Worm (Caenorhabditis elegans): ENCODE results near the gene T04F8.8.

The T04F8.8 gene

DNA sequence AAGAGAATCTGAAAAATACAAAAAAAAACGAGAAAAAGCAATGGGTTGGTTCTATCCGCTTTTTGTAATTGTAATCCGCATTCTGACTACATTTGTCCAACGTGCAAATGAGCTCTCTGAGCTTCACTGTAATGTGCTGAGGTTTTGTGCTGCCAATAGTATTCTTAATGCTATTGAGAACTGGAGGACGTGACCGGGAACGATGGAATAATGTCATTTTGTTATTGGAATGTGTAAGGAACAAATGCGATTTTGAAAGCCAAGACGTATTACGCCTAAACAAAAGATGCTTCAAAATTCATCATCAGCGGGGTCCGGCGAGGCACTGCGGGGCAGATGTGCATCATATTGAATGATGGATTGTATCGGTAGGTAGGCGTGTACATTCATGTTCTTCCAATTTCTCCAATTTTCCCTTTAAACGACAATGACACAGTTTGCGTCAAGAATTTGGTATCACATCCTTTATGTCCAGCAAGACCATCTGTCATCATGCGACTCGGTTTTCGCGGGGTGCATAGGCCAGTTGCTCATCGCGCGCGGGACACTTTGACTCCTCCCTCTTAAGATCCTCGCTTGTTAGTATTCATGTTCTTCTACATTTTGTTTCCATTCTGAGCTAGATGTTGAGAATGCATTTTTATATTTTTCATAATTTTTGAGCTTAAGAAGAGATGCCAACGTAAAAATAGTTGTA lies 25.9 kb downstream of the T04F8.8 start:
- no peak for TF ChIP-seq lin-13 (tag; optimal IDR thresholded peaks at IDR 0.05)
- no peak for TF ChIP-seq ham-2 (GFP tag; optimal IDR thresholded peaks at IDR 0.05)
- peak; percentile 65 for TF ChIP-seq ces-1 (GFP tag; optimal IDR thresholded peaks at IDR 0.05)
- peak; percentile 85 for TF ChIP-seq lin-32 (GFP tag; optimal IDR thresholded peaks at IDR 0.05)
- TF ChIP-seq cnd-1 (tag; optimal IDR thresholded peaks at IDR 0.05) = peak; percentile 82

DNA sequence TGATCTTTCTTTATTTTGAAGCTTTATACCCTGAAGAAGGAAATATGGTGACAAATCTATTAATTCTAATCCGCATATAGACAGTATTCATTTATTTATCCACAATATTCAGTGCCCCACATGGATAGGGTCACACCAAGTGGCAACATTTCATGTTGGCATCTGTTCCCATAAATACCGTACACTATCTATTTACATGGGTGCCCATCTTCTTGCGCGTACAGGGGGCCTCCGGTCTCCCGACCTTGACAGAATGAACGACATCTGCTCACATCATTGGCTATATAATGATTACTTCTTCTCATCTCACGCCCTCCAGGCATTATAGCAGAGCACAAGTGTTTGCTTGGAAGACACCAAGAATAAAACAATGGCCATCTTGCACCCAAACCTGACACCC lies 28.3 kb downstream of the T04F8.8 start:
- no peak for TF ChIP-seq ces-1 (GFP tag; optimal IDR thresholded peaks at IDR 0.05)
- TF ChIP-seq zip-8 (tag; optimal IDR thresholded peaks at IDR 0.05) = no peak
- TF ChIP-seq mls-2 (tag; optimal IDR thresholded peaks at IDR 0.05) = no peak
- peak; percentile 73 for TF ChIP-seq cnd-1 (tag; optimal IDR thresholded peaks at IDR 0.05)
- no peak for TF ChIP-seq drap-1 (GFP tag; optimal IDR thresholded peaks at IDR 0.05)
- no peak for TF ChIP-seq mab-5 (tag; optimal IDR thresholded peaks at IDR 0.05)
- no peak for TF ChIP-seq ham-2 (GFP tag; optimal IDR thresholded peaks at IDR 0.05)
- TF ChIP-seq sem-2 (GFP tag; optimal IDR thresholded peaks at IDR 0.05) = no peak
- peak; percentile 49 for TF ChIP-seq nhr-2 (tag; optimal IDR thresholded peaks at IDR 0.05)
- no peak for TF ChIP-seq mep-1 (tag; optimal IDR thresholded peaks at IDR 0.05)

DNA sequence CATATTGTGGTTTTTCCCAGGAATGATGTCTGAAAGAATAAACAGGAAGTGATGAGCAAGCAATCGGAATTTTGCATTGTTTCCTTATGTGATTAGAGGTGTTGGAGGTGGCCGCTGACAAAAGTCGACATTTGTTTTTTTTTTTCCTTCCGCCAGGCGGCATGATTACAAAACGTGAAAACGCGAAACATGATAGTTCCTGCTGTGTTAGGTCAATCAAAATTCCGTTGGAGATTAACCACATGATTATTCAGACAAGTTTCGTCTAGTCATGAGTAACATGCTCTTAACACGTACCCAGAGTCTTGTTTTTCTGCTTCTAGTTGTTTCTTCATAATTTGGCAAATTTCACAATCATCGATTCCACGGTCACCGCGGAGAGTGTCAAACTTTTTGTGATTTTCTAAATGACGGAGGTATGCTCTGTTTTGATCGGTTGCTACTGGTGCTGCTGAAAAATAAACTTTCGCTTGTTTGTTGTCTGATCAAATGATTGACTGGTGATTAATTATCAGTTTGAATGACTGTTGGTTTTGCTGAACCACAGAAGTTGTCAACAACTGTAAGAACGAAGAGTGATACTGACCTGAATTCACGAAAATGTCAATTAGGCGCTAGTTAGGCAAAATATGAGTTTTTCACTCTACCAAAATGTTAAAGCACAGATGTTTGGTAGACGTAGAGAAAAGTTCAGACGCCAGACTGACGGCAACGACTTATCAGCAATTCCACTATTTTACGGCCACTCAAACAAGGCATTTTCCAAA lies 32.1 kb downstream of the T04F8.8 start:
- no peak for TF ChIP-seq lin-13 (tag; optimal IDR thresholded peaks at IDR 0.05)
- TF ChIP-seq cnd-1 (tag; optimal IDR thresholded peaks at IDR 0.05) = no peak
- no peak for TF ChIP-seq ceh-43 (GFP tag; optimal IDR thresholded peaks at IDR 0.05)
- no peak for TF ChIP-seq M03D4.4 (tag; optimal IDR thresholded peaks at IDR 0.05)

DNA sequence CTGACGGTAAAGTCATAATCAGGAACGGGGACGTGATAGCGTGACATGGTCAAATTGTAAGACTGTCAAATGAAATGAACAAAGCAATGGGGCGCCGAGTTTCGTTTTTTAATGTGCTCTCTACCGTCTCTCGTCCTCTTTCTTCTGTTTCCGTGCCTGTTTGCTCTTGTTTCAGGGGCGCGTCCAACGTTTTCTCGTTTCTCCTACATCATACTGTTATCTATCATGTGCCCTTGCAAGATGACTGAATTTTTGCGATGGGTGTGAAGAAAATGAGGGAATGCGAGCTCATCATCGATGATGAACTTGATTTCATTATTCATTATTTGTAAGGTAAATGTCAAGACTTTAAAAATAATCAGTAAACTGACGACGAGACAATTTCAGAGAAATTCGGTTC lies 33.6 kb downstream of the T04F8.8 start, which contains the start of gene T04F8.7:
Gene T04F8.7, minus strand, starts transcription at position 130 of the 400 bp plus-strand sequence.
- no peak for TF ChIP-seq zip-8 (tag; optimal IDR thresholded peaks at IDR 0.05)
- TF ChIP-seq unc-62 (GFP tag; optimal IDR thresholded peaks at IDR 0.05) = no peak
- TF ChIP-seq sptf-1 (tag; optimal IDR thresholded peaks at IDR 0.05) = no peak
- TF ChIP-seq nhr-28 (tag; optimal IDR thresholded peaks at IDR 0.05) = no peak
- TF ChIP-seq mep-1 (tag; optimal IDR thresholded peaks at IDR 0.05) = no peak
- no peak for TF ChIP-seq bed-3 (GFP tag; optimal IDR thresholded peaks at IDR 0.05)
- no peak for TF ChIP-seq nhr-2 (tag; optimal IDR thresholded peaks at IDR 0.05)

DNA sequence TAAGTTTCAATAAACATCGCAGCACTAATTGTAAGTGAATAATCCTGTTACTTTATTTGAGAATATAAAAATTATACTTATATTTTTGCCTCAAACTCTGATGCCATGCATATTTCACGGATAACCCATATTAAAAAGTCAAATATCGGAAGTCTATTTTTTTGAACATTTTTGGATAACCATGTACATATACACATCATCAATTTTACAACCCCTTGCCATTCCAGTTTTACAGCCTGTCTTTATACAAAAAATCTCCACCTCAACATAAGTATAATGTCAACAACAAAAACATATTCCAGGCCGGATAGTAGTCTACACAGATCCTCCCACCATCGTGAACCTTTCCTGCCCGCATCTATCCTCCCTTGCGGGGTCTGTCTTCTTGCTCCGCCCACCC lies 37.0 kb downstream of the T04F8.8 start, which contains the start of gene hnd-1:
Gene hnd-1, plus strand, starts transcription at position 301 of the 400 bp plus-strand sequence.
- TF ChIP-seq ceh-43 (GFP tag; optimal IDR thresholded peaks at IDR 0.05) = no peak
- no peak for TF ChIP-seq elt-3 (tag; optimal IDR thresholded peaks at IDR 0.05)
- no peak for TF ChIP-seq sptf-1 (tag; optimal IDR thresholded peaks at IDR 0.05)
- TF ChIP-seq lin-32 (GFP tag; optimal IDR thresholded peaks at IDR 0.05) = no peak
- no peak for TF ChIP-seq mep-1 (tag; optimal IDR thresholded peaks at IDR 0.05)
- no peak for TF ChIP-seq nhr-28 (tag; optimal IDR thresholded peaks at IDR 0.05)
- no peak for TF ChIP-seq ces-1 (GFP tag; optimal IDR thresholded peaks at IDR 0.05)
- no peak for TF ChIP-seq hlh-1 (tag; optimal IDR thresholded peaks at IDR 0.05)
- TF ChIP-seq ceh-83 (GFP tag; optimal IDR thresholded peaks at IDR 0.05) = no peak
- no peak for TF ChIP-seq cnd-1 (tag; optimal IDR thresholded peaks at IDR 0.05)
- TF ChIP-seq tbx-8 (GFP tag; optimal IDR thresholded peaks at IDR 0.05) = no peak
- TF ChIP-seq drap-1 (GFP tag; optimal IDR thresholded peaks at IDR 0.05) = no peak
- no peak for TF ChIP-seq unc-39 (tag; optimal IDR thresholded peaks at IDR 0.05)
- no peak for TF ChIP-seq flh-1 (GFP tag; optimal IDR thresholded peaks at IDR 0.05)
- no peak for TF ChIP-seq pha-4 (tag; optimal IDR thresholded peaks at IDR 0.05)

DNA sequence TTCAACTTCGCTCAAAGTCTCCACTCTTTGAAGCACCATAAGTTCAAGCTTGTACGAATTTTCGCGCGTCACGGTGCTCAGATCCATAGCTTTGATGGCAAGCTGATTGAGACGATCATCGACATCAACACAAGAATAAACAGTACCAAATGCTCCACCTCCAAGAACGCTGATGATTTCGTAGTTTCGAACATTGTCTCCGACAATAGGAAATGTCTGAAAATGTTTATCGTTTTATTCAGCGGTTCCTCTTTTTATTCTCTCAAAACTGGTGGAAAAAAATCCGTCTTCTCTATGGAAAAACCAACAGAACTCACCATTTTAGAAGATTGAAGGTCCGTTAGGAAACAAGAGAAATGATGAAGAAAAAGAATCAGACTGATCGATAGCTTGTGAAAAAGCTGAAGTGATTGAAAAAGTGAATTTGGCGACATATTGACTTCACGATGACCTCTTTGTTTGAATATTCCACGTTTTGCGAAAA lies 40.6 kb downstream of the T04F8.8 start, which contains the start of gene C44C10.7:
Gene C44C10.7, minus strand, starts transcription at position 434 of the 484 bp plus-strand sequence.
- no peak for TF ChIP-seq unc-39 (tag; optimal IDR thresholded peaks at IDR 0.05)
- TF ChIP-seq M03D4.4 (tag; optimal IDR thresholded peaks at IDR 0.05) = no peak
- TF ChIP-seq hlh-1 (tag; optimal IDR thresholded peaks at IDR 0.05) = no peak
- no peak for TF ChIP-seq ces-1 (GFP tag; optimal IDR thresholded peaks at IDR 0.05)
- TF ChIP-seq ceh-43 (GFP tag; optimal IDR thresholded peaks at IDR 0.05) = no peak
- TF ChIP-seq mep-1 (tag; optimal IDR thresholded peaks at IDR 0.05) = no peak
- no peak for TF ChIP-seq nhr-76 (tag; optimal IDR thresholded peaks at IDR 0.05)
- TF ChIP-seq snpc-4 (tag; optimal IDR thresholded peaks at IDR 0.05) = no peak
- no peak for TF ChIP-seq flh-1 (GFP tag; optimal IDR thresholded peaks at IDR 0.05)
- no peak for TF ChIP-seq unc-120 (tag; optimal IDR thresholded peaks at IDR 0.05; ENCODE audit: poor library complexity, severe bottlenecking)
- TF ChIP-seq zip-8 (tag; optimal IDR thresholded peaks at IDR 0.05) = no peak
- no peak for TF ChIP-seq ham-2 (GFP tag; optimal IDR thresholded peaks at IDR 0.05)
- no peak for TF ChIP-seq bed-3 (GFP tag; optimal IDR thresholded peaks at IDR 0.05)
- no peak for TF ChIP-seq drap-1 (GFP tag; optimal IDR thresholded peaks at IDR 0.05)
- no peak for TF ChIP-seq ceh-39 (tag; optimal IDR thresholded peaks at IDR 0.05)
- TF ChIP-seq ceh-83 (GFP tag; optimal IDR thresholded peaks at IDR 0.05) = no peak
- TF ChIP-seq ztf-11 (tag; optimal IDR thresholded peaks at IDR 0.05) = no peak
- TF ChIP-seq tbx-8 (GFP tag; optimal IDR thresholded peaks at IDR 0.05) = no peak

Data from whole organism, mixed stage, embryonic.